Fruit fly (Drosophila melanogaster) whole organism, embryonic: ENCODE data around the gene Dh44.

Experiments used
- Aef1 ChIP-seq: fragments of 200-800 bp; sonication (Bioruptor generic); IDR thresholded peaks from 3 replicates; pipeline ENCODE4 v1.3.6; 2022; ENCODE audit warnings: missing biosample characterization, missing genetic modification characterization
- Asciz ChIP-seq: fragments of 200-800 bp; sonication (Bioruptor generic); optimal IDR thresholded peaks from 2 replicates; lab custom pipeline; 2017; ENCODE audit warnings: missing biosample characterization, mild to moderate bottlenecking, missing genetic modification characterization, missing genetic modification reagents
- CG10267 ChIP-seq: fragments of 200-800 bp; sonication (Bioruptor generic); optimal IDR thresholded peaks from 2 replicates; lab custom pipeline; 2018; ENCODE audit warnings: missing biosample characterization, mild to moderate bottlenecking, missing genetic modification characterization, moderate library complexity
- CG10462 ChIP-seq: fragments of 200-800 bp; sonication (Bioruptor generic); optimal IDR thresholded peaks from 2 replicates; lab custom pipeline; 2016; ENCODE audit warnings: missing biosample characterization, missing genetic modification characterization
- CG11247 ChIP-seq: fragments of 200-800 bp; sonication (Bioruptor generic); IDR thresholded peaks from 2 replicates; pipeline ENCODE4 v1.3.6; 2022; ENCODE audit warnings: missing biosample characterization, missing genetic modification characterization
- CG11456 ChIP-seq: fragments of 200-800 bp; sonication (Bioruptor generic); IDR thresholded peaks from 3 replicates; pipeline ENCODE4 v1.3.6; 2022; ENCODE audit warnings: missing biosample characterization, missing genetic modification characterization
- CG11723 ChIP-seq: fragments of 200-800 bp; sonication (Bioruptor generic); optimal IDR thresholded peaks from 2 replicates; lab custom pipeline; 2017; ENCODE audit warnings: missing biosample characterization, mild to moderate bottlenecking, missing genetic modification characterization
- CG12744 ChIP-seq: fragments of 200-800 bp; sonication (Bioruptor generic); optimal IDR thresholded peaks from 2 replicates; lab custom pipeline; 2016; ENCODE audit warnings: missing biosample characterization, missing genetic modification characterization
- CG14860 ChIP-seq: fragments of 200-800 bp; sonication (Bioruptor generic); IDR thresholded peaks from 3 replicates; pipeline ENCODE4 v1.3.6; 2022; ENCODE audit warnings: missing biosample characterization, missing genetic modification characterization; ENCODE audit not compliant: partially characterized antibody
- CG15073 ChIP-seq: fragments of 200-800 bp; sonication (Bioruptor generic); optimal IDR thresholded peaks from 2 replicates; lab custom pipeline; 2016; ENCODE audit warnings: missing biosample characterization, missing genetic modification characterization
- CG17186 ChIP-seq: fragments of 200-800 bp; sonication (Bioruptor generic); optimal IDR thresholded peaks from 3 replicates; lab custom pipeline; 2017; ENCODE audit warnings: missing biosample characterization, missing genetic modification reagents, missing genetic modification characterization
- CG2889 ChIP-seq: fragments of 200-800 bp; sonication (Bioruptor generic); IDR thresholded peaks from 3 replicates; pipeline ENCODE4 v1.3.6; 2022; ENCODE audit warnings: missing biosample characterization, missing genetic modification characterization
- CG31388 ChIP-seq: fragments of 200-800 bp; sonication (Bioruptor generic); optimal IDR thresholded peaks from 2 replicates; lab custom pipeline; 2016; ENCODE audit warnings: missing biosample characterization, missing genetic modification characterization
- D ChIP-seq, 2 experiments: fragments of 200-800 bp in 1 of 2; fragments of >200 bp in 1 of 2; sonication (Bioruptor generic) in 1 of 2; optimal IDR thresholded peaks; 2 replicates in 1 of 2; 3 replicates in 1 of 2; lab custom pipeline; 2017; ENCODE audit warnings: mild to moderate bottlenecking in 1 of 2, missing biosample characterization in 1 of 2, missing genetic modification characterization in 1 of 2, missing genetic modification reagents in 1 of 2
- Dip2 ChIP-seq: fragments of 200-800 bp; sonication (Bioruptor generic); IDR thresholded peaks from 2 replicates; pipeline ENCODE4 v1.3.6; 2022; ENCODE audit warnings: missing biosample characterization, missing genetic modification characterization
- Eip74EF ChIP-seq, 2 experiments: fragments of 200-800 bp in 1 of 2; fragments of >200 bp in 1 of 2; sonication (Bioruptor generic) in 1 of 2; optimal IDR thresholded peaks; 2 replicates each; lab custom pipeline; 2017 to 2019; ENCODE audit warnings: missing biosample characterization in 2 of 2, missing genetic modification characterization in 2 of 2, mild to moderate bottlenecking in 1 of 2, moderate library complexity in 1 of 2
- Elba2 ChIP-seq: fragments of 200-800 bp; sonication (Bioruptor generic); optimal IDR thresholded peaks from 3 replicates; lab custom pipeline; 2016; ENCODE audit warnings: missing biosample characterization, missing genetic modification characterization
- Fer2 ChIP-seq: fragments of 200-800 bp; sonication (Bioruptor generic); optimal IDR thresholded peaks from 2 replicates; lab custom pipeline; 2018; ENCODE audit warnings: missing biosample characterization, mild to moderate bottlenecking, missing genetic modification characterization, moderate library complexity
- HmgZ ChIP-seq: fragments of 200-800 bp; sonication (Bioruptor generic); optimal IDR thresholded peaks from 2 replicates; lab custom pipeline; 2018; ENCODE audit warnings: missing biosample characterization, mild to moderate bottlenecking, missing genetic modification characterization
- Hr3 ChIP-seq: fragments of 200-800 bp; sonication (Bioruptor generic); optimal IDR thresholded peaks from 3 replicates; lab custom pipeline; 2016; ENCODE audit warnings: missing biosample characterization, missing genetic modification characterization
- Mad ChIP-seq: fragments of 200-800 bp; sonication (Bioruptor generic); optimal IDR thresholded peaks from 2 replicates; lab custom pipeline; 2016; ENCODE audit warnings: missing biosample characterization, missing genetic modification characterization
- Mes4 ChIP-seq: fragments of 200-800 bp; sonication (Bioruptor generic); optimal IDR thresholded peaks from 2 replicates; lab custom pipeline; 2016; ENCODE audit warnings: missing biosample characterization, missing genetic modification characterization
- Myb ChIP-seq: fragments of 200-800 bp; sonication (Bioruptor generic); optimal IDR thresholded peaks from 2 replicates; lab custom pipeline; 2016; ENCODE audit warnings: missing biosample characterization, missing genetic modification characterization
- Nf-YC ChIP-seq: fragments of 200-800 bp; optimal IDR thresholded peaks from 3 replicates; lab custom pipeline; 2019; ENCODE audit warnings: missing biosample characterization, mild to moderate bottlenecking, missing genetic modification characterization, moderate library complexity
- Opbp ChIP-seq: fragments of 200-800 bp; sonication (Bioruptor generic); IDR thresholded peaks from 3 replicates; pipeline ENCODE4 v1.3.6; 2022; ENCODE audit warnings: missing biosample characterization, missing genetic modification characterization; ENCODE audit not compliant: partially characterized antibody
- Sin3A ChIP-seq: fragments of >200 bp; optimal IDR thresholded peaks from 2 replicates; lab custom pipeline; 2018
- Tbp ChIP-seq: fragments of >200 bp; optimal IDR thresholded peaks from 2 replicates; lab custom pipeline; 2018; ENCODE audit warnings: missing biosample characterization, missing genetic modification characterization
- Vsx1 ChIP-seq: fragments of 200-800 bp; sonication (Bioruptor generic); optimal IDR thresholded peaks from 2 replicates; lab custom pipeline; 2017; ENCODE audit warnings: missing biosample characterization, mild to moderate bottlenecking, missing genetic modification characterization, missing genetic modification reagents
- bab2 ChIP-seq: fragments of 200-800 bp; sonication (Bioruptor generic); optimal IDR thresholded peaks from 2 replicates; lab custom pipeline; 2016; ENCODE audit warnings: missing biosample characterization, missing genetic modification characterization
- cato ChIP-seq: fragments of 200-800 bp; sonication (Bioruptor generic); optimal IDR thresholded peaks from 2 replicates; lab custom pipeline; 2016; ENCODE audit warnings: missing biosample characterization, missing genetic modification characterization, borderline replicate concordance
- chif ChIP-seq, 2 experiments: fragments of 200-800 bp; sonication (Bioruptor generic); optimal IDR thresholded peaks; 3 replicates each; lab custom pipeline; 2016; ENCODE audit warnings: missing biosample characterization in 2 of 2, missing genetic modification characterization in 2 of 2
- da ChIP-seq: fragments of 200-800 bp; sonication (Bioruptor generic); optimal IDR thresholded peaks from 2 replicates; lab custom pipeline; 2016; ENCODE audit warnings: missing biosample characterization, missing genetic modification characterization
- dan ChIP-seq: fragments of 200-800 bp; sonication (Bioruptor generic); IDR thresholded peaks from 2 replicates; pipeline ENCODE4 v1.3.6; 2022; ENCODE audit warnings: missing biosample characterization, missing genetic modification characterization
- eve ChIP-seq, 2 experiments: fragments of >200 bp; optimal IDR thresholded peaks; 2 replicates each; lab custom pipeline; 2017; ENCODE audit warnings: missing biosample characterization in 2 of 2, missing genetic modification characterization in 2 of 2
- gcm2 ChIP-seq: fragments of 200-800 bp; sonication (Bioruptor generic); optimal IDR thresholded peaks from 2 replicates; lab custom pipeline; 2016; ENCODE audit warnings: missing biosample characterization, missing genetic modification characterization
- jigr1 ChIP-seq: fragments of 200-800 bp; sonication (Bioruptor generic); IDR thresholded peaks from 3 replicates; pipeline ENCODE4 v1.3.6; 2022; ENCODE audit warnings: missing biosample characterization, missing genetic modification characterization
- kah ChIP-seq: fragments of 200-800 bp; sonication (Bioruptor generic); optimal IDR thresholded peaks from 2 replicates; lab custom pipeline; 2018; ENCODE audit warnings: missing biosample characterization, mild to moderate bottlenecking, missing genetic modification characterization
- luna ChIP-seq: fragments of 200-800 bp; sonication (Bioruptor generic); optimal IDR thresholded peaks from 2 replicates; lab custom pipeline; 2016; ENCODE audit warnings: missing biosample characterization, missing genetic modification characterization
- otp ChIP-seq: fragments of 200-800 bp; sonication (Bioruptor generic); IDR thresholded peaks from 3 replicates; pipeline ENCODE4, ENCODE4 v1.3.6; 2022; ENCODE audit warnings: missing biosample characterization, missing genetic modification characterization
- pb ChIP-seq: fragments of 200-800 bp; sonication (Bioruptor generic); optimal IDR thresholded peaks from 3 replicates; lab custom pipeline; 2016; ENCODE audit warnings: missing biosample characterization, missing genetic modification characterization
- pnt ChIP-seq: fragments of 200-800 bp; sonication (Bioruptor generic); optimal IDR thresholded peaks from 3 replicates; lab custom pipeline; 2016; ENCODE audit warnings: missing biosample characterization, missing genetic modification characterization
- prd ChIP-seq, 3 experiments: fragments of >200 bp in 2 of 3; fragments of 200-800 bp in 1 of 3; sonication (Bioruptor generic) in 1 of 3; optimal IDR thresholded peaks in 2 of 3; IDR thresholded peaks in 1 of 3; 2 replicates in 2 of 3; 3 replicates in 1 of 3; pipeline versions ENCODE4 v1.3.6 to Lab custom; 2017 to 2022; ENCODE audit warnings: missing biosample characterization in 1 of 3, missing genetic modification characterization in 1 of 3
- rib ChIP-seq: fragments of 200-800 bp; sonication (Bioruptor generic); IDR thresholded peaks from 2 replicates; pipeline ENCODE4 v1.3.6; 2022; ENCODE audit warnings: missing biosample characterization, missing genetic modification characterization
- run ChIP-seq: fragments of 200-800 bp; sonication (Bioruptor generic); optimal IDR thresholded peaks from 3 replicates; lab custom pipeline; 2018; ENCODE audit warnings: missing biosample characterization, mild to moderate bottlenecking, missing genetic modification characterization
- sna ChIP-seq: fragments of 200-800 bp; sonication (Bioruptor generic); IDR thresholded peaks from 2 replicates; pipeline ENCODE4 v1.3.6; 2022; ENCODE audit warnings: missing biosample characterization, missing genetic modification characterization; ENCODE audit not compliant: partially characterized antibody
- so ChIP-seq: fragments of 200-800 bp; sonication (Bioruptor generic); IDR thresholded peaks from 3 replicates; pipeline ENCODE4 v1.3.6; 2022; ENCODE audit warnings: missing biosample characterization, missing genetic modification characterization
- sug ChIP-seq: fragments of 200-800 bp; optimal IDR thresholded peaks from 2 replicates; lab custom pipeline; 2019; ENCODE audit warnings: missing biosample characterization, mild to moderate bottlenecking, missing genetic modification characterization, moderate library complexity
- tgo ChIP-seq: fragments of 200-800 bp; sonication (Bioruptor generic); IDR thresholded peaks from 3 replicates; pipeline ENCODE4 v1.3.6; 2022; ENCODE audit warnings: missing biosample characterization, missing genetic modification characterization
- tio ChIP-seq: fragments of 200-800 bp; sonication (Bioruptor generic); optimal IDR thresholded peaks from 2 replicates; lab custom pipeline; 2017; ENCODE audit warnings: missing biosample characterization, missing genetic modification characterization, inconsistent platforms
- twi ChIP-seq: fragments of 200-800 bp; optimal IDR thresholded peaks from 2 replicates; lab custom pipeline; 2019; ENCODE audit warnings: missing biosample characterization, mild to moderate bottlenecking, missing genetic modification characterization, moderate library complexity
- tx ChIP-seq: fragments of 200-800 bp; sonication (Bioruptor generic); optimal IDR thresholded peaks from 2 replicates; lab custom pipeline; 2016; ENCODE audit warnings: missing biosample characterization, missing genetic modification characterization
- vvl ChIP-seq: fragments of 200-800 bp; sonication (Bioruptor generic); IDR thresholded peaks from 2 replicates; pipeline ENCODE4 v1.3.6; 2022; ENCODE audit warnings: missing biosample characterization, missing genetic modification characterization

Dh44 gene

dm6 chr3R:9598099-9598498 lies 39.9 kb upstream of the Dh44 start (continued):
- no peak for TF ChIP-seq Dip2 (GFP tag; lab: Robert Waterston, UW)
- TF ChIP-seq sug: no peak
- no peak for TF ChIP-seq Opbp (GFP tag; lab: Robert Waterston, UW)
- TF ChIP-seq CG11456: peak; percentile 8; the same call in 1 of the 3 replicates
- no peak for TF ChIP-seq CG31388 (GFP tag; lab: Kevin White, UChicago)
- TF ChIP-seq sna (GFP tag; lab: Robert Waterston, UW): no peak
- no peak for TF ChIP-seq gcm2 (GFP tag; lab: Kevin White, UChicago)
- no peak for TF ChIP-seq CG11247
- no peak for TF ChIP-seq CG12744
- TF ChIP-seq Eip74EF (GFP tag; optimal IDR thresholded peaks at IDR 0.05; lab: Kevin White, UChicago): no peak
- TF ChIP-seq CG2889 (GFP tag; lab: Robert Waterston, UW): no peak
- peak; percentile 56 to 76 for TF ChIP-seq chif (GFP tag; optimal IDR thresholded peaks at IDR 0.05; lab: Kevin White, UChicago)
- peak; percentile 9 for TF ChIP-seq twi (tag; lab: Kevin White, UChicago)
- TF ChIP-seq Mad (GFP tag; lab: Kevin White, UChicago): peak; percentile 18
- no peak for TF ChIP-seq luna
- TF ChIP-seq CG11723: peak; percentile 29
- TF ChIP-seq Myb: no peak
- TF ChIP-seq dan (GFP tag; lab: Robert Waterston, UW): no peak
- TF ChIP-seq da (GFP tag; lab: Kevin White, UChicago): no peak
- peak; percentile 36 for TF ChIP-seq Mes4 (GFP tag; lab: Kevin White, UChicago)
- TF ChIP-seq CG10267 (tag; lab: Kevin White, UChicago): peak; percentile 45
- TF ChIP-seq Elba2: no peak
- no peak for TF ChIP-seq kah (GFP tag; lab: Kevin White, UChicago)
- TF ChIP-seq bab2 (GFP tag; lab: Kevin White, UChicago): no peak
- TF ChIP-seq Aef1: no peak
- TF ChIP-seq tx (GFP tag; lab: Kevin White, UChicago): no peak
- TF ChIP-seq D (optimal IDR thresholded peaks at IDR 0.05; lab: Kevin White, UChicago): no peak
- TF ChIP-seq D (GFP tag; optimal IDR thresholded peaks at IDR 0.05; lab: Kevin White, UChicago): peak; percentile 68
- no peak for TF ChIP-seq pb
- no peak for TF ChIP-seq CG15073 (GFP tag; lab: Kevin White, UChicago)
- peak; percentile 51; the same call in 1 of the 2 replicates for TF ChIP-seq vvl (GFP tag; lab: Robert Waterston, UW)
- peak; percentile 53 for TF ChIP-seq Asciz (GFP tag; lab: Kevin White, UChicago)
- TF ChIP-seq CG17186 (GFP tag; lab: Kevin White, UChicago): peak; percentile 33
- TF ChIP-seq Nf-YC (tag; lab: Kevin White, UChicago): no peak

- TF ChIP-seq tgo: no peak
- no peak for TF ChIP-seq Vsx1 (GFP tag; lab: Kevin White, UChicago)
- TF ChIP-seq cato (GFP tag; lab: Kevin White, UChicago): no peak
- TF ChIP-seq CG10462 (GFP tag; lab: Kevin White, UChicago): no peak
- TF ChIP-seq tio: peak; percentile 23
- TF ChIP-seq Hr3 (GFP tag; lab: Kevin White, UChicago): no peak
- no peak for TF ChIP-seq Tbp
- TF ChIP-seq pnt (GFP tag; lab: Kevin White, UChicago): no peak
- no peak for TF ChIP-seq run
- no peak for TF ChIP-seq rib (GFP tag; lab: Robert Waterston, UW)
- no peak for TF ChIP-seq so (GFP tag; lab: Robert Waterston, UW)
- no peak for TF ChIP-seq CG14860 (GFP tag; lab: Robert Waterston, UW)
- no peak for TF ChIP-seq prd (optimal IDR thresholded peaks at IDR 0.05; lab: Kevin White, UChicago)
- TF ChIP-seq prd (GFP tag; IDR thresholded peaks at IDR 0.05; lab: Robert Waterston, UW): peak; percentile 53; the same call in 2 of the 3 replicates
- TF ChIP-seq otp (GFP tag; lab: Robert Waterston, UW): no peak
- no peak for TF ChIP-seq Opbp (GFP tag; lab: Robert Waterston, UW)
- no peak for TF ChIP-seq Sin3A
- TF ChIP-seq eve (GFP tag; optimal IDR thresholded peaks at IDR 0.05; lab: Kevin White, UChicago): no peak
- peak; percentile 23 for TF ChIP-seq Fer2 (tag; lab: Kevin White, UChicago)
- no peak for TF ChIP-seq tx (GFP tag; lab: Kevin White, UChicago)
- no peak for TF ChIP-seq jigr1 (GFP tag; lab: Robert Waterston, UW)
- no peak for TF ChIP-seq HmgZ (tag; lab: Kevin White, UChicago)
Measured at dm6 chr3R:9600558-9600959, 37.4 kb upstream of the Dh44 start.
